Fruit fly (Drosophila melanogaster): ENCODE measurements around the gene CG7142.

CG7142 gene

DNA sequence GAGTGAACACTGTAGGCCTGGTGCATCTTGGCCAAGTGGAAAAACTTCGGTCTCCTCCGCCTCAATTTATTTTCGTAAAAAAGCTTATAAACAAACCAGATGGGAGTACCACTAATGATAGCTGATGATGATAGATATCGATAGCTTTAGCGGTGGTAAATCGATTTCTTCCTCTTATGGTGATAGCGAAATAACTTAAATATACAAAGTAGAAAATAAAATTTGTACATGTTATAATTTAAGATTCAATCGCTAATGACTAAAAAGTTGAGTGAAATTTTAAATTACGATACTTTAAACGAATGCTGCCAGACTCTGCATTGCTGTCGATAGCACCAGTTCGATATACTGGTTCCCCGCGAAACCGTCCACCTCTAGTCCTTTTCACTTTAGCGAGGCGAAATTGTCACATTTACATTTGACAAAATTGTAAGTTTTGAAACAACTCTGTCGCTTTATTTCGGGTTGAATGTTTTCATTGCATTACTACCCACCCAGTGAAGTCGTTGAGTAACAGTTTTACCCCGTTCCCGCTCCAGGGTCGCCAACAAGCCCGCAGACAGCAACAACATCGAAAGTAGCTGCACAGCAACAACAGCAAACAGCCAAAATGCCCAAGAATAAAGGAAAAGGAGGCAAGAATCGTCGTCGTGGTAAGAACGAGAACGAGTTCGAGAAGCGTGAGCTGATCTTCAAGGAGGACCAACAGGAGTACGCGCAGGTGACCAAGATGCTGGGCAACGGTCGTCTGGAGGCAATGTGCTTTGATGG is 4.8 kb downstream of the CG7142 start, which contains the start of the genes Vps39 and eIF1A (continued):
- TF ChIP-seq Rfx (GFP tag; IDR thresholded peaks at IDR 0.05) (peak; percentile 30; the same call in 1 of the 2 replicates), ssp (GFP tag; IDR thresholded peaks at IDR 0.05) (peak; percentile 47), CG32767 (GFP tag; IDR thresholded peaks at IDR 0.05) (0 out of 2 replicates have a peak, but pooled peaks have one; percentile 9), Awh (GFP tag; IDR thresholded peaks at IDR 0.05) (no peak), slou (GFP tag; optimal IDR thresholded peaks at IDR 0.05) (peak; percentile 25), CG4617 (GFP tag; optimal IDR thresholded peaks at IDR 0.05; ENCODE audit: borderline replicate concordance) (peak; percentile 65), nerfin-1 (tag; optimal IDR thresholded peaks at IDR 0.05) (no peak), Hey (tag; optimal IDR thresholded peaks at IDR 0.05) (no peak), Spps (tag; optimal IDR thresholded peaks at IDR 0.05) (peak; percentile 31), NK7.1 (GFP tag; optimal IDR thresholded peaks at IDR 0.05) (no peak), Drgx (GFP tag; IDR thresholded peaks at IDR 0.05) (no peak), CG31388 (GFP tag; optimal IDR thresholded peaks at IDR 0.05) (no peak), CG3281 (GFP tag; optimal IDR thresholded peaks at IDR 0.05) (no peak), gcm2 (GFP tag; optimal IDR thresholded peaks at IDR 0.05) (no peak), CG12236 (GFP tag; optimal IDR thresholded peaks at IDR 0.05) (no peak), CG11456 (GFP tag; IDR thresholded peaks at IDR 0.05) (peak; percentile 35; the same call in 1 of the 3 replicates), CG6813 (GFP tag; optimal IDR thresholded peaks at IDR 0.05) (no peak), org-1 (GFP tag; optimal IDR thresholded peaks at IDR 0.05) (no peak), TFAM (GFP tag; optimal IDR thresholded peaks at IDR 0.05) (no peak), CG1602 (GFP tag; optimal IDR thresholded peaks at IDR 0.05) (no peak), Mrtf (GFP tag; IDR thresholded peaks at IDR 0.05) (no peak), CG6654 (GFP tag; optimal IDR thresholded peaks at IDR 0.05) (no peak), CG30403 (GFP tag; optimal IDR thresholded peaks at IDR 0.05) (peak; percentile 67), CG3847 (GFP tag; IDR thresholded peaks at IDR 0.05) (peak; percentile 48), CG15696 (tag; optimal IDR thresholded peaks at IDR 0.05) (peak; percentile 41), Usf (GFP tag; optimal IDR thresholded peaks at IDR 0.05) (no peak), Mad (GFP tag; optimal IDR thresholded peaks at IDR 0.05) (peak; percentile 42), CG12391 (tag; optimal IDR thresholded peaks at IDR 0.05) (peak; percentile 58), CG11695 (GFP tag; IDR thresholded peaks at IDR 0.05) (no peak), trem (tag; optimal IDR thresholded peaks at IDR 0.05) (peak; percentile 95), Antp (GFP tag; optimal IDR thresholded peaks at IDR 0.05) (peak; percentile 4), CG9817 (tag; optimal IDR thresholded peaks at IDR 0.05) (peak; percentile 46), CG12299 (tag; optimal IDR thresholded peaks at IDR 0.05) (no peak), kay (GFP tag; optimal IDR thresholded peaks at IDR 0.05) (peak; percentile 1), sd (tag; optimal IDR thresholded peaks at IDR 0.05) (no peak), CG18619 (GFP tag; optimal IDR thresholded peaks at IDR 0.05) (no peak), CG9609 (GFP tag; optimal IDR thresholded peaks at IDR 0.05) (no peak), CG33213 (GFP tag; optimal IDR thresholded peaks at IDR 0.05) (peak; percentile 5), Meics (GFP tag; optimal IDR thresholded peaks at IDR 0.05) (peak; percentile 38), mirr (GFP tag; optimal IDR thresholded peaks at IDR 0.05) (no peak), Pdp1 (GFP tag; optimal IDR thresholded peaks at IDR 0.05) (peak in 1 of 2 experiments; percentile 38), ind (GFP tag; optimal IDR thresholded peaks at IDR 0.05) (peak; percentile 29), run (tag; optimal IDR thresholded peaks at IDR 0.05) (no peak), vvl (GFP tag; IDR thresholded peaks at IDR 0.05) (no peak), CG8478 (optimal IDR thresholded peaks at IDR 0.05) (no peak), CG33557 (GFP tag; optimal IDR thresholded peaks at IDR 0.05) (no peak), CG15269 (tag; optimal IDR thresholded peaks at IDR 0.05) (no peak), Deaf1 (tag; optimal IDR thresholded peaks at IDR 0.05) (peak; percentile 1), Stat92E (GFP tag; optimal IDR thresholded peaks at IDR 0.05) (no peak), CHES-1-like (GFP tag; optimal IDR thresholded peaks at IDR 0.05) (peak; percentile 11)
